Fruit fly (Drosophila melanogaster) whole organism, adult: ENCODE results near the gene Rpt4.
A peak's percentile ranks its signal among the peaks of the same experiment; 100 is the strongest.

ENCODE experiments used
- CG11617 ChIP-seq: fragments of 200-800 bp; sonication (Bioruptor generic); optimal IDR thresholded peaks from 2 replicates; lab custom pipeline; 2017; ENCODE audit warnings: mild to moderate bottlenecking, missing biosample characterization, missing genetic modification reagents, missing genetic modification characterization
- CG12768 ChIP-seq: fragments of 200-800 bp; sonication (Bioruptor generic); optimal IDR thresholded peaks from 2 replicates; lab custom pipeline; 2017; ENCODE audit warnings: missing biosample characterization, missing genetic modification characterization, mild to moderate bottlenecking, moderate library complexity, missing genetic modification reagents
- CG14711 ChIP-seq: fragments of 200-800 bp; sonication (Bioruptor generic); optimal IDR thresholded peaks from 2 replicates; lab custom pipeline; 2018; ENCODE audit warnings: missing biosample characterization, mild to moderate bottlenecking, missing genetic modification characterization, moderate library complexity
- CG1620 ChIP-seq: fragments of 200-800 bp; sonication (Bioruptor generic); optimal IDR thresholded peaks from 2 replicates; lab custom pipeline; 2016; ENCODE audit warnings: missing biosample characterization, missing genetic modification characterization
- CG33017 ChIP-seq: fragments of 200-800 bp; sonication (Bioruptor generic); optimal IDR thresholded peaks from 2 replicates; lab custom pipeline; 2018; ENCODE audit warnings: missing biosample characterization, mild to moderate bottlenecking, missing genetic modification characterization, moderate library complexity
- CG5204 ChIP-seq: fragments of 200-800 bp; sonication (Bioruptor generic); optimal IDR thresholded peaks from 2 replicates; lab custom pipeline; 2016; ENCODE audit warnings: missing biosample characterization, missing genetic modification characterization
- CG7045 ChIP-seq: fragments of 200-800 bp; sonication (Bioruptor generic); optimal IDR thresholded peaks from 2 replicates; lab custom pipeline; 2017; ENCODE audit warnings: missing biosample characterization, mild to moderate bottlenecking, missing genetic modification characterization
- CG7101 ChIP-seq: fragments of 200-800 bp; sonication (Bioruptor generic); optimal IDR thresholded peaks from 2 replicates; lab custom pipeline; 2018; ENCODE audit warnings: missing biosample characterization, mild to moderate bottlenecking, missing genetic modification characterization, moderate library complexity
- Clk ChIP-seq: fragments of 200-800 bp; sonication (Bioruptor generic); optimal IDR thresholded peaks from 2 replicates; lab custom pipeline; 2017; ENCODE audit warnings: missing biosample characterization, missing genetic modification characterization
- Crg-1 ChIP-seq: fragments of 200-800 bp; sonication (Bioruptor generic); optimal IDR thresholded peaks from 2 replicates; lab custom pipeline; 2016; ENCODE audit warnings: missing biosample characterization, missing genetic modification characterization
- Hr96 ChIP-seq: fragments of 200-800 bp; sonication (Bioruptor generic); optimal IDR thresholded peaks from 2 replicates; lab custom pipeline; 2016; ENCODE audit warnings: missing biosample characterization, missing genetic modification characterization
- Mnt ChIP-seq: fragments of 200-800 bp; sonication (Bioruptor generic); optimal IDR thresholded peaks from 2 replicates; lab custom pipeline; 2016; ENCODE audit warnings: missing biosample characterization, mild to moderate bottlenecking, missing genetic modification characterization
- bab1 ChIP-seq: fragments of 200-800 bp; sonication (Bioruptor generic); optimal IDR thresholded peaks from 3 replicates; lab custom pipeline; 2019; ENCODE audit warnings: missing biosample characterization, mild to moderate bottlenecking, missing genetic modification characterization, moderate library complexity
- cic ChIP-seq: fragments of 200-800 bp; sonication (Bioruptor generic); optimal IDR thresholded peaks from 2 replicates; lab custom pipeline; 2017; ENCODE audit warnings: missing biosample characterization, mild to moderate bottlenecking, missing genetic modification characterization, moderate library complexity
- cnc ChIP-seq, 2 experiments: fragments of >200 bp; optimal IDR thresholded peaks; 2 replicates each; lab custom pipeline; 2017
- kay ChIP-seq: fragments of 200-800 bp; sonication (Bioruptor generic); peaks from one replicate; lab custom pipeline; 2016; ENCODE audit warnings: missing biosample characterization, missing genetic modification characterization, borderline replicate concordance
- ovo ChIP-seq: fragments of 200-800 bp; sonication (Bioruptor generic); optimal IDR thresholded peaks from 2 replicates; lab custom pipeline; 2016; ENCODE audit warnings: missing biosample characterization, missing genetic modification characterization
- pad ChIP-seq: fragments of 200-800 bp; sonication (Bioruptor generic); optimal IDR thresholded peaks from 3 replicates; lab custom pipeline; 2017; ENCODE audit warnings: missing biosample characterization, missing genetic modification characterization, mild to moderate bottlenecking, moderate library complexity, missing genetic modification reagents
- tj ChIP-seq: fragments of 200-800 bp; sonication (Bioruptor generic); optimal IDR thresholded peaks from 3 replicates; lab custom pipeline; 2017; ENCODE audit warnings: missing biosample characterization, mild to moderate bottlenecking, missing genetic modification characterization, moderate library complexity
- toe ChIP-seq: fragments of 200-800 bp; sonication (Bioruptor generic); optimal IDR thresholded peaks from 2 replicates; lab custom pipeline; 2016; ENCODE audit warnings: missing biosample characterization, missing genetic modification characterization

Rpt4 gene

dm6 chrX:6255414-6255915 is 35.6 kb downstream of the Rpt4 start, which contains the start of the genes Rbcn-3A and Spx:
Rbcn-3A (minus strand) TSS chrX:6255487.
Spx (plus strand) TSS chrX:6255822.
- no peak for TF ChIP-seq CG33017
- TF ChIP-seq CG14711 (tag; lab: Kevin White, UChicago), result peak; percentile 85
- TF ChIP-seq toe (GFP tag; lab: Kevin White, UChicago), result no peak
- TF ChIP-seq CG1620 (GFP tag; lab: Kevin White, UChicago), result no peak
- no peak for TF ChIP-seq CG7045
- peak; percentile 27 for TF ChIP-seq Crg-1 (GFP tag; lab: Kevin White, UChicago)
- TF ChIP-seq CG7101 (tag; lab: Kevin White, UChicago), result peak; percentile 73
- peak; percentile 44 for TF ChIP-seq ovo (GFP tag; lab: Kevin White, UChicago)
- no peak for TF ChIP-seq kay (GFP tag; lab: Kevin White, UChicago)
- TF ChIP-seq CG5204 (GFP tag; lab: Kevin White, UChicago), result no peak
- peak; percentile 47 for TF ChIP-seq tj (GFP tag; lab: Kevin White, UChicago)
- TF ChIP-seq cic, result no peak
- no peak for TF ChIP-seq CG12768 (GFP tag; lab: Kevin White, UChicago)
- TF ChIP-seq bab1 (GFP tag; lab: Kevin White, UChicago), result peak; percentile 49
- peak; percentile 67 for TF ChIP-seq Mnt (GFP tag; lab: Kevin White, UChicago)
- no peak for TF ChIP-seq Clk (GFP tag; lab: Kevin White, UChicago)
- TF ChIP-seq Hr96, result no peak
- TF ChIP-seq CG11617 (GFP tag; lab: Kevin White, UChicago), result peak; percentile 64
- TF ChIP-seq cnc (optimal IDR thresholded peaks at IDR 0.05; lab: Kevin White, UChicago), result no peak
- peak; percentile 31 for TF ChIP-seq pad (GFP tag; lab: Kevin White, UChicago)

dm6 chrX:6254617-6255349 is 36.3 kb downstream of the Rpt4 start:
- TF ChIP-seq CG5204 (GFP tag; lab: Kevin White, UChicago) (no peak), Clk (GFP tag; lab: Kevin White, UChicago) (no peak), Crg-1 (GFP tag; lab: Kevin White, UChicago) (no peak), CG7101 (tag; lab: Kevin White, UChicago) (no peak), CG1620 (GFP tag; lab: Kevin White, UChicago) (no peak), CG14711 (tag; lab: Kevin White, UChicago) (no peak), kay (GFP tag; lab: Kevin White, UChicago) (no peak), pad (GFP tag; lab: Kevin White, UChicago) (no peak), CG11617 (GFP tag; lab: Kevin White, UChicago) (no peak), ovo (GFP tag; lab: Kevin White, UChicago) (no peak), toe (GFP tag; lab: Kevin White, UChicago) (no peak)

dm6 chrX:6253701-6254100 is 37.3 kb downstream of the Rpt4 start:
- TF ChIP-seq CG7101 (tag; lab: Kevin White, UChicago) (no peak), pad (GFP tag; lab: Kevin White, UChicago) (no peak), tj (GFP tag; lab: Kevin White, UChicago) (no peak), bab1 (GFP tag; lab: Kevin White, UChicago) (no peak), ovo (GFP tag; lab: Kevin White, UChicago) (no peak), CG14711 (tag; lab: Kevin White, UChicago) (no peak), kay (GFP tag; lab: Kevin White, UChicago) (no peak), Mnt (GFP tag; lab: Kevin White, UChicago) (no peak), CG5204 (GFP tag; lab: Kevin White, UChicago) (no peak), CG7045 (no peak), Clk (GFP tag; lab: Kevin White, UChicago) (no peak), cic (no peak), Hr96 (no peak), cnc (optimal IDR thresholded peaks at IDR 0.05; lab: Kevin White, UChicago) (no peak)

- TF ChIP-seq CG5204 (GFP tag; lab: Kevin White, UChicago) (no peak), cnc (optimal IDR thresholded peaks at IDR 0.05; lab: Kevin White, UChicago) (no peak), ovo (GFP tag; lab: Kevin White, UChicago) (no peak)
Observed at dm6 chrX:6252897-6253540, 38.0 kb downstream of the Rpt4 start.
